Fruit fly (Drosophila melanogaster) whole organism, embryonic: ENCODE data around the gene Gr28a.

Source experiments
- Aef1 ChIP-seq: fragments of 200-800 bp; sonication (Bioruptor generic); IDR thresholded peaks from 3 replicates; pipeline ENCODE4 v1.3.6; 2022; ENCODE audit warnings: missing biosample characterization, missing genetic modification characterization
- Atf3 ChIP-seq: fragments of 200-800 bp; sonication (Bioruptor generic); optimal IDR thresholded peaks from 3 replicates; lab custom pipeline; 2016; ENCODE audit warnings: missing biosample characterization, missing genetic modification characterization
- Bteb2 ChIP-seq: fragments of 200-800 bp; sonication (Bioruptor generic); optimal IDR thresholded peaks from 2 replicates; lab custom pipeline; 2016; ENCODE audit warnings: missing biosample characterization, missing genetic modification characterization
- C15 ChIP-seq: fragments of 200-800 bp; sonication (Bioruptor generic); IDR thresholded peaks from 3 replicates; pipeline ENCODE4 v1.3.6; 2022; ENCODE audit warnings: missing biosample characterization, missing genetic modification characterization
- CG10147 ChIP-seq: fragments of 200-800 bp; sonication (Bioruptor generic); optimal IDR thresholded peaks from 2 replicates; lab custom pipeline; 2019; ENCODE audit warnings: missing biosample characterization, mild to moderate bottlenecking, missing genetic modification characterization, moderate library complexity
- CG10959 ChIP-seq: fragments of 200-800 bp; sonication (Bioruptor generic); IDR thresholded peaks from 2 replicates; pipeline ENCODE4 v1.3.6; 2022; ENCODE audit warnings: missing biosample characterization, missing genetic modification characterization
- CG11456 ChIP-seq: fragments of 200-800 bp; sonication (Bioruptor generic); IDR thresholded peaks from 3 replicates; pipeline ENCODE4 v1.3.6; 2022; ENCODE audit warnings: missing biosample characterization, missing genetic modification characterization
- CG1233 ChIP-seq: fragments of 200-800 bp; sonication (Bioruptor generic); optimal IDR thresholded peaks from 4 replicates; lab custom pipeline; 2018; ENCODE audit warnings: missing biosample characterization, mild to moderate bottlenecking, missing genetic modification characterization
- CG12659 ChIP-seq: fragments of 200-800 bp; sonication (Bioruptor generic); optimal IDR thresholded peaks from 3 replicates; lab custom pipeline; 2017; ENCODE audit warnings: mild to moderate bottlenecking, missing biosample characterization, missing genetic modification reagents, missing genetic modification characterization
- CG14441 ChIP-seq: fragments of 200-800 bp; sonication (Bioruptor generic); IDR thresholded peaks from 2 replicates; pipeline ENCODE4 v1.3.6; 2022; ENCODE audit warnings: missing biosample characterization, missing genetic modification characterization
- CG1603 ChIP-seq: fragments of 200-800 bp; sonication (Bioruptor generic); optimal IDR thresholded peaks from 2 replicates; lab custom pipeline; 2019; ENCODE audit warnings: missing biosample characterization, mild to moderate bottlenecking, missing genetic modification characterization, moderate library complexity
- CG17912 ChIP-seq: fragments of 200-800 bp; sonication (Bioruptor generic); optimal IDR thresholded peaks from 2 replicates; lab custom pipeline; 2018; ENCODE audit warnings: missing biosample characterization, mild to moderate bottlenecking, missing genetic modification characterization
- CG2889 ChIP-seq: fragments of 200-800 bp; sonication (Bioruptor generic); IDR thresholded peaks from 3 replicates; pipeline ENCODE4 v1.3.6; 2022; ENCODE audit warnings: missing biosample characterization, missing genetic modification characterization
- CG30020 ChIP-seq: fragments of 200-800 bp; optimal IDR thresholded peaks from 2 replicates; lab custom pipeline; 2019; ENCODE audit warnings: missing biosample characterization, mild to moderate bottlenecking, missing genetic modification characterization, moderate library complexity
- CG6791 ChIP-seq: fragments of 200-800 bp; sonication (Bioruptor generic); IDR thresholded peaks from 3 replicates; pipeline ENCODE4 v1.3.6; 2022; ENCODE audit warnings: missing biosample characterization, missing genetic modification characterization; ENCODE audit not compliant: partially characterized antibody
- CG7839 ChIP-seq: fragments of 200-800 bp; sonication (Bioruptor generic); optimal IDR thresholded peaks from 3 replicates; lab custom pipeline; 2018; ENCODE audit warnings: missing biosample characterization, mild to moderate bottlenecking, missing genetic modification characterization, moderate library complexity
- CG8290 ChIP-seq, 3 experiments: fragments of 200-800 bp; sonication (Bioruptor generic); optimal IDR thresholded peaks; 2 replicates each; lab custom pipeline; 2016 to 2019; ENCODE audit warnings: missing biosample characterization in 3 of 3, missing genetic modification characterization in 3 of 3, mild to moderate bottlenecking in 2 of 3, moderate library complexity in 1 of 3
- CG9609 ChIP-seq: fragments of 200-800 bp; sonication (Bioruptor generic); optimal IDR thresholded peaks from 3 replicates; lab custom pipeline; 2016; ENCODE audit warnings: missing biosample characterization, missing genetic modification characterization
- CG9876 ChIP-seq: fragments of 200-800 bp; sonication (Bioruptor generic); optimal IDR thresholded peaks from 2 replicates; lab custom pipeline; 2016; ENCODE audit warnings: missing biosample characterization, missing genetic modification characterization
- CHES-1-like ChIP-seq: fragments of 200-800 bp; sonication (Bioruptor generic); optimal IDR thresholded peaks from 2 replicates; lab custom pipeline; 2016; ENCODE audit warnings: missing biosample characterization, missing genetic modification characterization
- D19B ChIP-seq: fragments of 200-800 bp; sonication (Bioruptor generic); optimal IDR thresholded peaks from 2 replicates; lab custom pipeline; 2017; ENCODE audit warnings: missing biosample characterization, mild to moderate bottlenecking, missing genetic modification characterization
- Dbx ChIP-seq: fragments of 200-800 bp; sonication (Bioruptor generic); IDR thresholded peaks from 3 replicates; pipeline ENCODE4 v1.3.6; 2022; ENCODE audit warnings: missing biosample characterization, missing genetic modification characterization
- Dref ChIP-seq: fragments of 200-800 bp; sonication (Bioruptor generic); IDR thresholded peaks from 2 replicates; pipeline ENCODE4 v1.3.6; 2022; ENCODE audit warnings: missing biosample characterization, missing genetic modification characterization
- H2.0 ChIP-seq: fragments of 200-800 bp; sonication (Bioruptor generic); IDR thresholded peaks from 2 replicates; pipeline ENCODE4 v1.3.6; 2022; ENCODE audit warnings: missing biosample characterization, missing genetic modification characterization
- Hmr ChIP-seq: fragments of 200-800 bp; sonication (Bioruptor generic); optimal IDR thresholded peaks from 3 replicates; lab custom pipeline; 2017; ENCODE audit warnings: mild to moderate bottlenecking, missing biosample characterization, missing genetic modification reagents, missing genetic modification characterization
- Med ChIP-seq: fragments of 200-800 bp; sonication (Bioruptor generic); peaks from one replicate; lab custom pipeline; 2016; ENCODE audit warnings: missing biosample characterization, missing genetic modification characterization, mild to moderate bottlenecking, inconsistent platforms, moderate library complexity
- Myb ChIP-seq: fragments of 200-800 bp; sonication (Bioruptor generic); optimal IDR thresholded peaks from 2 replicates; lab custom pipeline; 2016; ENCODE audit warnings: missing biosample characterization, missing genetic modification characterization
- NC2α ChIP-seq: fragments of 200-800 bp; sonication (Bioruptor generic); optimal IDR thresholded peaks from 2 replicates; lab custom pipeline; 2016; ENCODE audit warnings: missing biosample characterization, missing genetic modification characterization
- NFAT ChIP-seq: fragments of 200-800 bp; sonication (Bioruptor generic); IDR thresholded peaks from 2 replicates; pipeline ENCODE4 v1.3.6; 2022; ENCODE audit warnings: missing biosample characterization, missing genetic modification characterization
- NfI ChIP-seq: fragments of 200-800 bp; sonication (Bioruptor generic); optimal IDR thresholded peaks from 3 replicates; lab custom pipeline; 2018; ENCODE audit warnings: missing biosample characterization, mild to moderate bottlenecking, missing genetic modification characterization, moderate library complexity
- Poxn ChIP-seq: fragments of 200-800 bp; sonication (Bioruptor generic); IDR thresholded peaks from 2 replicates; pipeline ENCODE4 v1.3.6; 2022; ENCODE audit warnings: missing biosample characterization, missing genetic modification characterization
- Tbp ChIP-seq: fragments of >200 bp; optimal IDR thresholded peaks from 2 replicates; lab custom pipeline; 2018; ENCODE audit warnings: missing biosample characterization, missing genetic modification characterization
- YL-1 ChIP-seq: fragments of 200-800 bp; sonication (Bioruptor generic); optimal IDR thresholded peaks from 3 replicates; lab custom pipeline; 2017; ENCODE audit warnings: missing biosample characterization, mild to moderate bottlenecking, missing genetic modification characterization
- amos ChIP-seq: fragments of 200-800 bp; sonication (Bioruptor generic); IDR thresholded peaks from 2 replicates; pipeline ENCODE4 v1.3.6; 2022; ENCODE audit warnings: missing biosample characterization, missing genetic modification characterization; ENCODE audit not compliant: partially characterized antibody
- ase ChIP-seq: fragments of 200-800 bp; sonication (Bioruptor generic); IDR thresholded peaks from 3 replicates; pipeline ENCODE4 v1.3.6; 2022; ENCODE audit warnings: missing biosample characterization, missing genetic modification characterization
- az2 ChIP-seq: fragments of 200-800 bp; sonication (Bioruptor generic); optimal IDR thresholded peaks from 3 replicates; lab custom pipeline; 2016; ENCODE audit warnings: missing biosample characterization, missing genetic modification characterization
- chif ChIP-seq, 2 experiments: fragments of 200-800 bp; sonication (Bioruptor generic); optimal IDR thresholded peaks; 3 replicates each; lab custom pipeline; 2016; ENCODE audit warnings: missing biosample characterization in 2 of 2, missing genetic modification characterization in 2 of 2
- chn ChIP-seq: fragments of 200-800 bp; sonication (Bioruptor generic); optimal IDR thresholded peaks from 2 replicates; lab custom pipeline; 2016; ENCODE audit warnings: missing biosample characterization, missing genetic modification characterization
- dan ChIP-seq: fragments of 200-800 bp; sonication (Bioruptor generic); IDR thresholded peaks from 2 replicates; pipeline ENCODE4 v1.3.6; 2022; ENCODE audit warnings: missing biosample characterization, missing genetic modification characterization
- dati ChIP-seq: fragments of 200-800 bp; sonication (Bioruptor generic); IDR thresholded peaks from 2 replicates; pipeline ENCODE4 v1.3.6; 2022; ENCODE audit warnings: missing biosample characterization, missing genetic modification characterization
- fd64A ChIP-seq: fragments of 200-800 bp; sonication (Bioruptor generic); optimal IDR thresholded peaks from 3 replicates; lab custom pipeline; 2018; ENCODE audit warnings: missing biosample characterization, mild to moderate bottlenecking, missing genetic modification characterization
- gsb-n ChIP-seq: fragments of 200-800 bp; sonication (Bioruptor generic); optimal IDR thresholded peaks from 3 replicates; lab custom pipeline; 2018; ENCODE audit warnings: missing biosample characterization, mild to moderate bottlenecking, missing genetic modification characterization
- her ChIP-seq: fragments of 200-800 bp; sonication (Bioruptor generic); optimal IDR thresholded peaks from 2 replicates; lab custom pipeline; 2016; ENCODE audit warnings: missing biosample characterization, missing genetic modification characterization
- sens ChIP-seq: fragments of 200-800 bp; sonication (Bioruptor generic); peaks from one replicate; lab custom pipeline; 2016; ENCODE audit warnings: missing biosample characterization, missing genetic modification characterization
- sisA ChIP-seq: fragments of 200-800 bp; sonication (Bioruptor generic); IDR thresholded peaks from 2 replicates; pipeline ENCODE4 v1.3.6; 2022; ENCODE audit warnings: missing biosample characterization, missing genetic modification characterization
- sna ChIP-seq: fragments of 200-800 bp; sonication (Bioruptor generic); IDR thresholded peaks from 2 replicates; pipeline ENCODE4 v1.3.6; 2022; ENCODE audit warnings: missing biosample characterization, missing genetic modification characterization; ENCODE audit not compliant: partially characterized antibody
- tx ChIP-seq: fragments of 200-800 bp; sonication (Bioruptor generic); optimal IDR thresholded peaks from 2 replicates; lab custom pipeline; 2016; ENCODE audit warnings: missing biosample characterization, missing genetic modification characterization
- vfl ChIP-seq: fragments of 200-800 bp; sonication (Bioruptor generic); optimal IDR thresholded peaks from 2 replicates; lab custom pipeline; 2016; ENCODE audit warnings: missing biosample characterization, missing genetic modification characterization
- zen ChIP-seq: fragments of 200-800 bp; sonication (Bioruptor generic); optimal IDR thresholded peaks from 3 replicates; lab custom pipeline; 2018; ENCODE audit warnings: missing biosample characterization, mild to moderate bottlenecking, missing genetic modification characterization, moderate library complexity

Gr28a gene

dm6 chr2L:7424907-7425689 is 28.9 kb downstream of the Gr28a start (continued):
- TF ChIP-seq CG2889 (GFP tag; lab: Robert Waterston, UW) = peak; percentile 57; the same call in 1 of the 3 replicates
- no peak for TF ChIP-seq amos (GFP tag; lab: Robert Waterston, UW)
- peak; percentile 92 for TF ChIP-seq Dbx (GFP tag; lab: Robert Waterston, UW)
- no peak for TF ChIP-seq CG17912 (GFP tag; lab: Kevin White, UChicago)
- no peak for TF ChIP-seq CG6791
- TF ChIP-seq sens = peak; percentile 26
- peak; percentile 61 for TF ChIP-seq CG7839 (tag; lab: Kevin White, UChicago)
- TF ChIP-seq Hmr = peak; percentile 85
- TF ChIP-seq NfI (GFP tag; lab: Kevin White, UChicago) = peak; percentile 38
- TF ChIP-seq C15 (GFP tag; lab: Robert Waterston, UW) = peak; percentile 37; the same call in 1 of the 3 replicates
- TF ChIP-seq her = peak; percentile 76
- TF ChIP-seq CG30020 (tag; lab: Kevin White, UChicago) = no peak
- TF ChIP-seq CG10147 (GFP tag; lab: Kevin White, UChicago) = peak; percentile 82
- TF ChIP-seq sisA (GFP tag; lab: Robert Waterston, UW) = peak; percentile 51
- peak; percentile 68 for TF ChIP-seq Myb
- peak; percentile 86 for TF ChIP-seq NFAT
- TF ChIP-seq Aef1 (GFP tag; lab: Robert Waterston, UW) = peak; percentile 70
- TF ChIP-seq tx (GFP tag; lab: Kevin White, UChicago) = peak; percentile 65
- TF ChIP-seq Tbp (GFP tag; lab: Kevin White, UChicago) = no peak
- peak; percentile 28 for TF ChIP-seq Atf3
- peak; percentile 52 for TF ChIP-seq CG9609 (GFP tag; lab: Kevin White, UChicago)
- peak; percentile 98 for TF ChIP-seq Med (GFP tag; lab: Kevin White, UChicago)
- no peak for TF ChIP-seq Poxn (GFP tag; lab: Robert Waterston, UW)
- TF ChIP-seq fd64A (GFP tag; lab: Kevin White, UChicago) = no peak
- peak; percentile 22 for TF ChIP-seq CG12659 (GFP tag; lab: Kevin White, UChicago)
- peak; percentile 12 for TF ChIP-seq zen
- TF ChIP-seq dan (GFP tag; lab: Robert Waterston, UW) = no peak
- peak; percentile 32 for TF ChIP-seq az2 (GFP tag; lab: Kevin White, UChicago)
- peak; percentile 9 for TF ChIP-seq YL-1 (GFP tag; lab: Kevin White, UChicago)
- peak; percentile 33; the same call in 1 of the 2 replicates for TF ChIP-seq dati
- TF ChIP-seq chif (GFP tag; optimal IDR thresholded peaks at IDR 0.05; lab: Kevin White, UChicago) = peak in 1 of 2 experiments; percentile 35
- TF ChIP-seq ase (GFP tag; lab: Robert Waterston, UW) = 0 out of 3 replicates have a peak, but pooled peaks have one; percentile 8
- peak; percentile 1 for TF ChIP-seq NC2α (GFP tag; lab: Kevin White, UChicago)
- no peak for TF ChIP-seq sna
- peak; percentile 55 for TF ChIP-seq CG14441 (GFP tag; lab: Robert Waterston, UW)
- 0 out of 2 replicates have a peak, but pooled peaks have one; percentile 31 for TF ChIP-seq Dref (GFP tag; lab: Robert Waterston, UW)
- peak; percentile 19 for TF ChIP-seq CG1233 (GFP tag; lab: Kevin White, UChicago)
- TF ChIP-seq CG10959 (GFP tag; lab: Robert Waterston, UW) = 0 out of 2 replicates have a peak, but pooled peaks have one; percentile 28
- peak; percentile 78 for TF ChIP-seq CHES-1-like (GFP tag; lab: Kevin White, UChicago)
- TF ChIP-seq chn = no peak
- peak; percentile 40 for TF ChIP-seq Bteb2 (GFP tag; lab: Kevin White, UChicago)
- no peak for TF ChIP-seq CG8290 (GFP tag; optimal IDR thresholded peaks at IDR 0.05; lab: Kevin White, UChicago)
- peak in 1 of 2 experiments; percentile 89 for TF ChIP-seq CG8290 (tag; optimal IDR thresholded peaks at IDR 0.05; lab: Kevin White, UChicago)
- TF ChIP-seq D19B (GFP tag; lab: Kevin White, UChicago) = peak; percentile 55
- peak; percentile 19 for TF ChIP-seq CG1603 (tag; lab: Kevin White, UChicago)
- peak; percentile 88 for TF ChIP-seq CG11456 (GFP tag; lab: Robert Waterston, UW)
- peak; percentile 52 for TF ChIP-seq CG9876 (GFP tag; lab: Kevin White, UChicago)
- no peak for TF ChIP-seq gsb-n (tag; lab: Kevin White, UChicago)
- TF ChIP-seq H2.0 = peak; percentile 37; the same call in 1 of the 2 replicates
- peak; percentile 77 for TF ChIP-seq vfl (GFP tag; lab: Kevin White, UChicago)
